Fruit fly (Drosophila melanogaster) whole organism, prepupa: Measurements from ENCODE around the gene Eig71Eh.

Source experiments
- Blimp-1 ChIP-seq: fragments of 200-800 bp; sonication (Bioruptor generic); optimal IDR thresholded peaks from 3 replicates; lab custom pipeline; 2017; ENCODE audit warnings: missing biosample characterization, missing genetic modification characterization, mild to moderate bottlenecking, moderate library complexity, missing genetic modification reagents
- CG1621 ChIP-seq: fragments of 200-800 bp; sonication (Bioruptor generic); optimal IDR thresholded peaks from 3 replicates; lab custom pipeline; 2018; ENCODE audit warnings: missing biosample characterization, mild to moderate bottlenecking, missing genetic modification characterization
- CG3032 ChIP-seq: fragments of 200-800 bp; optimal IDR thresholded peaks from 2 replicates; lab custom pipeline; 2019; ENCODE audit warnings: missing biosample characterization, mild to moderate bottlenecking, missing genetic modification characterization, moderate library complexity
- CG6854 ChIP-seq: fragments of 200-800 bp; sonication (Bioruptor generic); optimal IDR thresholded peaks from 2 replicates; lab custom pipeline; 2017; ENCODE audit warnings: missing biosample characterization, mild to moderate bottlenecking, missing genetic modification characterization
- CG8632 ChIP-seq: fragments of 200-800 bp; sonication (Bioruptor generic); optimal IDR thresholded peaks from 3 replicates; lab custom pipeline; 2016; ENCODE audit warnings: missing biosample characterization, missing genetic modification characterization
- Eip78C ChIP-seq: fragments of 200-800 bp; sonication (Bioruptor generic); peaks from one replicate; lab custom pipeline; 2016; ENCODE audit warnings: missing biosample characterization, missing genetic modification characterization
- Eip93F ChIP-seq: fragments of 200-800 bp; sonication (Bioruptor generic); optimal IDR thresholded peaks from 2 replicates; lab custom pipeline; 2016; ENCODE audit warnings: missing biosample characterization, mild to moderate bottlenecking, missing genetic modification characterization
- Lpt ChIP-seq: fragments of 200-800 bp; sonication (Bioruptor generic); optimal IDR thresholded peaks from 3 replicates; lab custom pipeline; 2016; ENCODE audit warnings: missing biosample characterization, missing genetic modification characterization
- Sox14 ChIP-seq: fragments of 200-800 bp; sonication (Bioruptor generic); optimal IDR thresholded peaks from 3 replicates; lab custom pipeline; 2016; ENCODE audit warnings: missing biosample characterization, missing genetic modification characterization
- achi ChIP-seq: fragments of 200-800 bp; sonication (Bioruptor generic); optimal IDR thresholded peaks from 3 replicates; lab custom pipeline; 2016; ENCODE audit warnings: missing biosample characterization, missing genetic modification characterization
- acj6 ChIP-seq: fragments of 200-800 bp; sonication (Bioruptor generic); optimal IDR thresholded peaks from 3 replicates; lab custom pipeline; 2016; ENCODE audit warnings: missing biosample characterization, missing genetic modification characterization
- lz ChIP-seq: fragments of 200-800 bp; sonication (Bioruptor generic); optimal IDR thresholded peaks from 3 replicates; lab custom pipeline; 2016; ENCODE audit warnings: missing biosample characterization, missing genetic modification characterization
- salr ChIP-seq, 2 experiments: fragments of 200-800 bp; sonication (Bioruptor generic); optimal IDR thresholded peaks; 3 replicates each; lab custom pipeline; 2016 to 2018; ENCODE audit warnings: missing biosample characterization in 2 of 2, missing genetic modification characterization in 2 of 2, mild to moderate bottlenecking in 1 of 2

Eig71Eh gene

dm6 chr3L:15612728-15613127 lies 46.5 kb downstream of the Eig71Eh start, which contains the start of gene CG13449:
CG13449 (minus strand) TSS chr3L:15612828.
- TF ChIP-seq Eip78C (no peak), Lpt (GFP tag; lab: Kevin White, UChicago) (no peak), acj6 (no peak), CG6854 (GFP tag; lab: Kevin White, UChicago) (no peak), CG8632 (GFP tag; lab: Kevin White, UChicago) (no peak), lz (no peak), Blimp-1 (no peak), CG3032 (tag; lab: Kevin White, UChicago) (no peak), Eip93F (GFP tag; lab: Kevin White, UChicago) (no peak)

DNA sequence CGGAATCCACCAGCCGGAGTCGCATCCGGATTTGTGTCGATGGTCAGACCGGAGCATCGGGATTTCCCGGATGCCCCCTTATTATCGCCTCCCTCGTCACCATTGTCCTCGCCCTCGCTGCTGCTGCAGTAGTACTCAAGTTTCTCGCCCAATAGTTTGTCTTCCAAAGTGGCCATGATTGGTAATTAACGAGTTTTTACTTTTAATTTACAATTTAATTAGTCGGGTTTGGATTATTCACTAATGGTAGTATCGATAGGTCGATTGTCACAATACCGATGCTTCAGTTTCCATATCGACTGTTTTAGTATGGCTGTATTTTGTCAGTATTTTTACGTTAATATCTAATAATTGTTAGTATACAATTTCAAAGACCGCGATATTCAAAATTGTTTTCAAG lies 49.1 kb downstream of the Eig71Eh start, which contains the start of gene CG7650:
TSS of gene CG7650 (minus strand) at position 278 of the 400 bp plus-strand sequence.
- TF ChIP-seq salr (GFP tag; optimal IDR thresholded peaks at IDR 0.05; lab: Kevin White, UChicago) (no peak), Sox14 (GFP tag; lab: Kevin White, UChicago) (peak; percentile 3), achi (no peak), CG1621 (tag; lab: Kevin White, UChicago) (peak; percentile 86)
- TF ChIP-seq, all 60 proteins: peak for 2
